Fruit fly (Drosophila melanogaster) whole organism, embryonic: ENCODE measurements around the gene Atg2.

Source experiments
- Atf6 ChIP-seq: fragments of 200-800 bp; sonication (Bioruptor generic); IDR thresholded peaks from 2 replicates; pipeline ENCODE4 v1.3.6; 2022; ENCODE audit warnings: missing biosample characterization, missing genetic modification characterization
- B-H1 ChIP-seq: fragments of 200-800 bp; sonication (Bioruptor generic); IDR thresholded peaks from 3 replicates; pipeline ENCODE4 v1.3.6; 2022; ENCODE audit warnings: missing biosample characterization, missing genetic modification characterization
- Bdp1 ChIP-seq: fragments of 200-800 bp; sonication (Bioruptor generic); optimal IDR thresholded peaks from 3 replicates; lab custom pipeline; 2016; ENCODE audit warnings: missing biosample characterization, missing genetic modification characterization
- CG10565 ChIP-seq: fragments of 200-800 bp; sonication (Bioruptor generic); optimal IDR thresholded peaks from 3 replicates; lab custom pipeline; 2016; ENCODE audit warnings: missing biosample characterization, mild to moderate bottlenecking, missing genetic modification characterization
- CG11695 ChIP-seq: fragments of 200-800 bp; sonication (Bioruptor generic); IDR thresholded peaks from 3 replicates; pipeline ENCODE4 v1.3.6; 2022; ENCODE audit warnings: missing biosample characterization, missing genetic modification characterization
- CG11723 ChIP-seq: fragments of 200-800 bp; sonication (Bioruptor generic); optimal IDR thresholded peaks from 2 replicates; lab custom pipeline; 2017; ENCODE audit warnings: missing biosample characterization, mild to moderate bottlenecking, missing genetic modification characterization
- CG12299 ChIP-seq: fragments of 200-800 bp; sonication (Bioruptor generic); optimal IDR thresholded peaks from 2 replicates; lab custom pipeline; 2018; ENCODE audit warnings: missing biosample characterization, mild to moderate bottlenecking, missing genetic modification characterization
- CG14441 ChIP-seq: fragments of 200-800 bp; sonication (Bioruptor generic); IDR thresholded peaks from 2 replicates; pipeline ENCODE4 v1.3.6; 2022; ENCODE audit warnings: missing biosample characterization, missing genetic modification characterization
- CG14860 ChIP-seq: fragments of 200-800 bp; sonication (Bioruptor generic); IDR thresholded peaks from 3 replicates; pipeline ENCODE4 v1.3.6; 2022; ENCODE audit warnings: missing biosample characterization, missing genetic modification characterization; ENCODE audit not compliant: partially characterized antibody
- CG14965 ChIP-seq: fragments of 200-800 bp; sonication (Bioruptor generic); optimal IDR thresholded peaks from 2 replicates; lab custom pipeline; 2016; ENCODE audit warnings: missing biosample characterization, missing genetic modification characterization, borderline replicate concordance
- CG15601 ChIP-seq: fragments of 200-800 bp; sonication (Bioruptor generic); optimal IDR thresholded peaks from 3 replicates; lab custom pipeline; 2019; ENCODE audit warnings: missing biosample characterization, mild to moderate bottlenecking, missing genetic modification characterization, moderate library complexity
- CG2202 ChIP-seq: fragments of 200-800 bp; sonication (Bioruptor generic); optimal IDR thresholded peaks from 2 replicates; lab custom pipeline; 2018; ENCODE audit warnings: missing biosample characterization, mild to moderate bottlenecking, missing genetic modification characterization
- CG3163 ChIP-seq: fragments of 200-800 bp; sonication (Bioruptor generic); optimal IDR thresholded peaks from 3 replicates; lab custom pipeline; 2016; ENCODE audit warnings: missing biosample characterization, missing genetic modification characterization
- CG4404 ChIP-seq: fragments of 200-800 bp; sonication (Bioruptor generic); IDR thresholded peaks from 2 replicates; pipeline ENCODE4 v1.3.6; 2022; ENCODE audit warnings: missing biosample characterization, missing genetic modification characterization
- CG4617 ChIP-seq: fragments of 200-800 bp; sonication (Bioruptor generic); optimal IDR thresholded peaks from 3 replicates; lab custom pipeline; 2016; ENCODE audit warnings: missing biosample characterization, missing genetic modification characterization, borderline replicate concordance
- CG6765 ChIP-seq: fragments of 200-800 bp; sonication (Bioruptor generic); optimal IDR thresholded peaks from 3 replicates; lab custom pipeline; 2017; ENCODE audit warnings: missing biosample characterization, mild to moderate bottlenecking, missing genetic modification characterization
- CG9876 ChIP-seq: fragments of 200-800 bp; sonication (Bioruptor generic); optimal IDR thresholded peaks from 2 replicates; lab custom pipeline; 2016; ENCODE audit warnings: missing biosample characterization, missing genetic modification characterization
- Deaf1 ChIP-seq: fragments of 200-800 bp; optimal IDR thresholded peaks from 3 replicates; lab custom pipeline; 2019; ENCODE audit warnings: missing biosample characterization, mild to moderate bottlenecking, missing genetic modification characterization, moderate library complexity
- E2f2 ChIP-seq: fragments of 200-800 bp; sonication (Bioruptor generic); IDR thresholded peaks from 2 replicates; pipeline ENCODE4 v1.3.6; 2022; ENCODE audit warnings: missing biosample characterization, missing genetic modification characterization
- H15 ChIP-seq: fragments of 200-800 bp; sonication (Bioruptor generic); IDR thresholded peaks from 3 replicates; pipeline ENCODE4 v1.3.6; 2022; ENCODE audit warnings: missing biosample characterization, missing genetic modification characterization
- Hr3 ChIP-seq: fragments of 200-800 bp; sonication (Bioruptor generic); optimal IDR thresholded peaks from 3 replicates; lab custom pipeline; 2016; ENCODE audit warnings: missing biosample characterization, missing genetic modification characterization
- Meics ChIP-seq: fragments of 200-800 bp; sonication (Bioruptor generic); optimal IDR thresholded peaks from 2 replicates; lab custom pipeline; 2017; ENCODE audit warnings: missing biosample characterization, mild to moderate bottlenecking, missing genetic modification characterization
- Neu2 ChIP-seq: fragments of 200-800 bp; sonication (Bioruptor generic); optimal IDR thresholded peaks from 3 replicates; lab custom pipeline; 2016; ENCODE audit warnings: missing biosample characterization, missing genetic modification characterization, borderline replicate concordance
- NfI ChIP-seq: fragments of 200-800 bp; sonication (Bioruptor generic); optimal IDR thresholded peaks from 3 replicates; lab custom pipeline; 2018; ENCODE audit warnings: missing biosample characterization, mild to moderate bottlenecking, missing genetic modification characterization, moderate library complexity
- Pdp1 ChIP-seq, 2 experiments: fragments of 200-800 bp; sonication (Bioruptor generic); optimal IDR thresholded peaks; 3 replicates each; lab custom pipeline; 2016; ENCODE audit warnings: missing biosample characterization in 2 of 2, missing genetic modification characterization in 2 of 2, mild to moderate bottlenecking in 1 of 2, moderate library complexity in 1 of 2
- Ravus ChIP-seq: fragments of 200-800 bp; sonication (Bioruptor generic); IDR thresholded peaks from 2 replicates; pipeline ENCODE4 v1.3.6; 2022; ENCODE audit warnings: missing biosample characterization, missing genetic modification characterization
- Usf ChIP-seq: fragments of 200-800 bp; sonication (Bioruptor generic); optimal IDR thresholded peaks from 2 replicates; lab custom pipeline; 2017; ENCODE audit warnings: missing genotype, missing biosample characterization, missing genetic modification characterization
- YL-1 ChIP-seq: fragments of 200-800 bp; sonication (Bioruptor generic); optimal IDR thresholded peaks from 3 replicates; lab custom pipeline; 2017; ENCODE audit warnings: missing biosample characterization, mild to moderate bottlenecking, missing genetic modification characterization
- bcd ChIP-seq: fragments of 200-800 bp; sonication (Bioruptor generic); optimal IDR thresholded peaks from 2 replicates; lab custom pipeline; 2017; ENCODE audit warnings: missing biosample characterization, mild to moderate bottlenecking, missing genetic modification characterization
- btn ChIP-seq: fragments of 200-800 bp; sonication (Bioruptor generic); optimal IDR thresholded peaks from 2 replicates; lab custom pipeline; 2016; ENCODE audit warnings: missing biosample characterization, missing genetic modification characterization
- crol ChIP-seq: fragments of 200-800 bp; sonication (Bioruptor generic); IDR thresholded peaks from 2 replicates; pipeline ENCODE4 v1.3.6; 2022; ENCODE audit warnings: missing biosample characterization, missing genetic modification characterization
- cwo ChIP-seq: fragments of 200-800 bp; sonication (Bioruptor generic); optimal IDR thresholded peaks from 3 replicates; lab custom pipeline; 2017; ENCODE audit warnings: missing biosample characterization, missing genetic modification characterization, mild to moderate bottlenecking, moderate library complexity, missing genetic modification reagents
- dpn ChIP-seq, 2 experiments: fragments of 200-800 bp; sonication (Bioruptor generic); optimal IDR thresholded peaks; 3 replicates each; lab custom pipeline; 2016; ENCODE audit warnings: missing biosample characterization in 2 of 2, missing genetic modification characterization in 2 of 2
- eyg ChIP-seq: fragments of 200-800 bp; sonication (Bioruptor generic); optimal IDR thresholded peaks from 3 replicates; lab custom pipeline; 2016; ENCODE audit warnings: missing biosample characterization, missing genetic modification characterization
- fd64A ChIP-seq: fragments of 200-800 bp; sonication (Bioruptor generic); optimal IDR thresholded peaks from 3 replicates; lab custom pipeline; 2018; ENCODE audit warnings: missing biosample characterization, mild to moderate bottlenecking, missing genetic modification characterization
- ftz-f1 ChIP-seq: fragments of 200-800 bp; sonication (Bioruptor generic); optimal IDR thresholded peaks from 2 replicates; lab custom pipeline; 2016; ENCODE audit warnings: missing biosample characterization, missing genetic modification characterization
- gcm ChIP-seq: fragments of 200-800 bp; sonication (Bioruptor generic); optimal IDR thresholded peaks from 2 replicates; lab custom pipeline; 2019; ENCODE audit warnings: missing biosample characterization, mild to moderate bottlenecking, missing genetic modification characterization, moderate library complexity
- grn ChIP-seq: fragments of 200-800 bp; sonication (Bioruptor generic); optimal IDR thresholded peaks from 3 replicates; lab custom pipeline; 2017; ENCODE audit warnings: missing biosample characterization, missing genetic modification characterization
- ham ChIP-seq: fragments of 200-800 bp; sonication (Bioruptor generic); IDR thresholded peaks from 2 replicates; pipeline ENCODE4 v1.3.6; 2022; ENCODE audit warnings: missing biosample characterization, missing genetic modification characterization
- jing ChIP-seq: fragments of 200-800 bp; sonication (Bioruptor generic); optimal IDR thresholded peaks from 2 replicates; lab custom pipeline; 2018; ENCODE audit warnings: missing biosample characterization, mild to moderate bottlenecking, missing genetic modification characterization
- jumu ChIP-seq: fragments of 200-800 bp; sonication (Bioruptor generic); optimal IDR thresholded peaks from 3 replicates; lab custom pipeline; 2016; ENCODE audit warnings: missing biosample characterization, missing genetic modification characterization
- klu ChIP-seq: fragments of 200-800 bp; sonication (Bioruptor generic); IDR thresholded peaks from 2 replicates; pipeline ENCODE4 v1.3.6; 2022; ENCODE audit warnings: missing biosample characterization, missing genetic modification characterization
- nau ChIP-seq: fragments of 200-800 bp; sonication (Bioruptor generic); optimal IDR thresholded peaks from 3 replicates; lab custom pipeline; 2017; ENCODE audit warnings: missing biosample characterization, mild to moderate bottlenecking, missing genetic modification characterization, missing genetic modification reagents
- peb ChIP-seq: fragments of 200-800 bp; sonication (Bioruptor generic); IDR thresholded peaks from 2 replicates; pipeline ENCODE4 v1.3.6; 2022; ENCODE audit warnings: missing biosample characterization, missing genetic modification characterization
- row ChIP-seq: fragments of 200-800 bp; sonication (Bioruptor generic); IDR thresholded peaks from 3 replicates; pipeline ENCODE4 v1.3.6; 2022; ENCODE audit warnings: missing biosample characterization, missing genetic modification characterization
- schlank ChIP-seq: fragments of 200-800 bp; sonication (Bioruptor generic); optimal IDR thresholded peaks from 2 replicates; lab custom pipeline; 2018; ENCODE audit warnings: missing biosample characterization, mild to moderate bottlenecking, missing genetic modification characterization
- sens ChIP-seq: fragments of 200-800 bp; sonication (Bioruptor generic); peaks from one replicate; lab custom pipeline; 2016; ENCODE audit warnings: missing biosample characterization, missing genetic modification characterization
- so ChIP-seq: fragments of 200-800 bp; sonication (Bioruptor generic); IDR thresholded peaks from 3 replicates; pipeline ENCODE4 v1.3.6; 2022; ENCODE audit warnings: missing biosample characterization, missing genetic modification characterization
- sug ChIP-seq: fragments of 200-800 bp; optimal IDR thresholded peaks from 2 replicates; lab custom pipeline; 2019; ENCODE audit warnings: missing biosample characterization, mild to moderate bottlenecking, missing genetic modification characterization, moderate library complexity
- usp ChIP-seq: fragments of >200 bp; optimal IDR thresholded peaks from 2 replicates; lab custom pipeline; 2017; ENCODE audit warnings: missing biosample characterization, missing genetic modification characterization
- zen2 ChIP-seq: fragments of 200-800 bp; sonication (Bioruptor generic); IDR thresholded peaks from 3 replicates; pipeline ENCODE4 v1.3.6; 2022; ENCODE audit warnings: missing biosample characterization, missing genetic modification characterization; ENCODE audit not compliant: partially characterized antibody

The Atg2 gene

DNA sequence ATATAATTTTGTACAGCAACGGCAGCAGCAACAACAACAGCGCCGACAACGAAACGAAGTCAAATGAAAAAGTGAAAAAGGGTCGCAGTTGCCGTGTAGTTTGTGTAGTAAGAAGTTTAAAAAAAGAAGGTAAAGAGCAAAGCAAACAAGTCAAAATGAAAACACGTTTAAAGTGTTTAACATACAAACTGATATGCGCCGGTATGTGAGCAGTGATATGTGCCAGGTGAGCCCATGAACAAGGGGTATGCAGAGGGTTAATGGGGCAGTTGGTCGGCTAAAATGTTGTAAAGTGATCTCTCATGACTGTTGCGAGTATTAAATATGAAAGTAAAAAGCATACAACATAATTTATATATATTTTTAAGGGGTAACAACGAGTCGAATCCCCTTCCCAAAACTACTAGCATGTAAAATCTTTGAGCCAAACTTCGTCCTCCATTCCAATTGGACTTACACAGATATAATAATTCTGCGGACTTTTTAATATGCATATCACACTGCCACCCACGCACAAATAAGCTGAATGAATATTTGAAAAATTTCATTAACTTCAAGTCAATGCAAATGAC is 31.9 kb downstream of the Atg2 start (continued):
- TF ChIP-seq btn (no peak), row (GFP tag; lab: Robert Waterston, UW) (peak; percentile 87), CG12299 (tag; lab: Kevin White, UChicago) (no peak), CG10565 (GFP tag; lab: Kevin White, UChicago) (no peak), CG14860 (GFP tag; lab: Robert Waterston, UW) (no peak), E2f2 (GFP tag; lab: Robert Waterston, UW) (peak; percentile 41; the same call in 1 of the 2 replicates), so (GFP tag; lab: Robert Waterston, UW) (peak; percentile 40; the same call in 1 of the 3 replicates), CG14965 (GFP tag; lab: Kevin White, UChicago) (peak; percentile 4), H15 (GFP tag; lab: Robert Waterston, UW) (peak; percentile 88), CG9876 (GFP tag; lab: Kevin White, UChicago) (no peak), Deaf1 (tag; lab: Kevin White, UChicago) (peak; percentile 23), CG4617 (no peak), Meics (GFP tag; lab: Kevin White, UChicago) (peak; percentile 65), zen2 (GFP tag; lab: Robert Waterston, UW) (no peak), NfI (no peak), CG11723 (GFP tag; lab: Kevin White, UChicago) (no peak), YL-1 (no peak), bcd (GFP tag; lab: Kevin White, UChicago) (peak; percentile 74), ftz-f1 (GFP tag; lab: Kevin White, UChicago) (no peak), sens (peak; percentile 97), sug (no peak), Hr3 (GFP tag; lab: Kevin White, UChicago) (peak; percentile 28), usp (GFP tag; lab: Kevin White, UChicago) (no peak), jing (GFP tag; lab: Kevin White, UChicago) (no peak), B-H1 (GFP tag; lab: Robert Waterston, UW) (peak; percentile 83), Usf (GFP tag; lab: Kevin White, UChicago) (peak; percentile 1), CG14441 (GFP tag; lab: Robert Waterston, UW) (peak; percentile 90), fd64A (GFP tag; lab: Kevin White, UChicago) (no peak), eyg (GFP tag; lab: Kevin White, UChicago) (peak; percentile 7), grn (GFP tag; lab: Kevin White, UChicago) (no peak), klu (peak; percentile 80), CG6765 (GFP tag; lab: Kevin White, UChicago) (peak; percentile 47), jumu (peak; percentile 60), Neu2 (GFP tag; lab: Kevin White, UChicago) (no peak), Ravus (GFP tag; lab: Robert Waterston, UW) (peak; percentile 57), CG2202 (tag; lab: Kevin White, UChicago) (no peak), crol (GFP tag; lab: Robert Waterston, UW) (peak; percentile 43; the same call in 1 of the 2 replicates), CG3163 (GFP tag; lab: Kevin White, UChicago) (no peak), cwo (GFP tag; lab: Kevin White, UChicago) (peak; percentile 48), nau (GFP tag; lab: Kevin White, UChicago) (peak; percentile 58), CG11695 (peak; percentile 85), ham (no peak), dpn (GFP tag; optimal IDR thresholded peaks at IDR 0.05; lab: Kevin White, UChicago) (peak; percentile 25 to 35), Atf6 (peak; percentile 62; the same call in 1 of the 2 replicates), schlank (tag; lab: Kevin White, UChicago) (no peak), gcm (GFP tag; lab: Kevin White, UChicago) (no peak), Bdp1 (GFP tag; lab: Kevin White, UChicago) (peak; percentile 16), peb (GFP tag; lab: Robert Waterston, UW) (peak; percentile 86), CG4404 (GFP tag; lab: Robert Waterston, UW) (peak; percentile 75), CG15601 (tag; lab: Kevin White, UChicago) (peak; percentile 26), Pdp1 (GFP tag; optimal IDR thresholded peaks at IDR 0.05; lab: Kevin White, UChicago) (peak in 1 of 2 experiments; percentile 68)
